Worm (Caenorhabditis elegans) whole organism, L2 larva: ENCODE measurements around the gene T16G12.6.

Experiments
- C34F6.9 ChIP-seq: fragments of 150-350 bp; optimal IDR thresholded peaks from 2 replicates; lab custom pipeline; 2014; ENCODE audit warnings: missing biosample characterization, missing genetic modification characterization
- F13H6.1 ChIP-seq: sonication (generic microtip); optimal IDR thresholded peaks from 2 replicates; lab custom pipeline; 2016; ENCODE audit warnings: missing genetic modification characterization, missing compliant biosample characterization
- R02D3.7 ChIP-seq: fragments of 150-350 bp; optimal IDR thresholded peaks from 2 replicates; lab custom pipeline; 2014; ENCODE audit warnings: missing biosample characterization, missing genetic modification characterization
- Y55F3AM.14 ChIP-seq: fragments of 200-800 bp; sonication (Bioruptor generic); optimal IDR thresholded peaks from 2 replicates; lab custom pipeline; 2018; ENCODE audit warnings: mild to moderate bottlenecking, missing genetic modification characterization, missing compliant biosample characterization
- ZK546.5 ChIP-seq: sonication (generic microtip); optimal IDR thresholded peaks from 2 replicates; lab custom pipeline; 2017; ENCODE audit warnings: missing biosample characterization, missing genetic modification characterization
- alr-1 ChIP-seq: fragments of 150-350 bp; optimal IDR thresholded peaks from 2 replicates; lab custom pipeline; 2014; ENCODE audit warnings: missing biosample characterization, missing genetic modification characterization
- aly-2 ChIP-seq: fragments of 150-350 bp; optimal IDR thresholded peaks from 2 replicates; lab custom pipeline; 2014; ENCODE audit warnings: missing biosample characterization, missing genetic modification characterization
- ama-1 ChIP-seq: fragments of 150-350 bp; optimal IDR thresholded peaks from 2 replicates; lab custom pipeline; 2018; ENCODE audit warnings: inconsistent platforms
- blmp-1 ChIP-seq: sonication (generic microtip); optimal IDR thresholded peaks from 2 replicates; lab custom pipeline; 2017; ENCODE audit warnings: missing genetic modification characterization, mild to moderate bottlenecking, missing compliant biosample characterization, antibody characterized with exemption, moderate library complexity; ENCODE audit not compliant: insufficient read depth
- ceh-16 ChIP-seq: fragments of 150-350 bp; optimal IDR thresholded peaks from 2 replicates; lab custom pipeline; 2014; ENCODE audit warnings: missing biosample characterization, missing genetic modification characterization
- ceh-82 ChIP-seq: fragments of 150-350 bp; optimal IDR thresholded peaks from 2 replicates; lab custom pipeline; 2014; ENCODE audit warnings: missing biosample characterization, missing genetic modification characterization
- crh-2 ChIP-seq: sonication (generic microtip); optimal IDR thresholded peaks from 2 replicates; lab custom pipeline; 2017; ENCODE audit warnings: missing biosample characterization, missing genetic modification characterization
- dmd-4 ChIP-seq: sonication (generic microtip); optimal IDR thresholded peaks from 2 replicates; lab custom pipeline; 2017; ENCODE audit warnings: missing biosample characterization, missing genetic modification characterization
- egl-27 ChIP-seq: sonication (generic microtip); optimal IDR thresholded peaks from 3 replicates; lab custom pipeline; 2017; ENCODE audit warnings: missing biosample characterization, missing genetic modification reagents, missing genetic modification characterization
- elt-1 ChIP-seq: fragments of 150-350 bp; optimal IDR thresholded peaks from 2 replicates; lab custom pipeline; 2014; ENCODE audit warnings: missing biosample characterization, missing genetic modification characterization
- fos-1 ChIP-seq: fragments of 150-350 bp; optimal IDR thresholded peaks from 2 replicates; lab custom pipeline; 2014; ENCODE audit warnings: missing biosample characterization, missing genetic modification characterization
- gmeb-1 ChIP-seq: fragments of 150-350 bp; optimal IDR thresholded peaks from 2 replicates; lab custom pipeline; 2014; ENCODE audit warnings: missing biosample characterization, missing genetic modification characterization
- lin-11 ChIP-seq: fragments of 150-350 bp; sonication (generic microtip); optimal IDR thresholded peaks from 2 replicates; lab custom pipeline; 2014; ENCODE audit warnings: missing biosample characterization, missing genetic modification characterization, inconsistent platforms, mixed read lengths
- lin-13 ChIP-seq: fragments of 150-350 bp; optimal IDR thresholded peaks from 2 replicates; lab custom pipeline; 2014; ENCODE audit warnings: missing biosample characterization, missing genetic modification reagents, missing genetic modification characterization
- lin-39 ChIP-seq: fragments of 150-350 bp; optimal IDR thresholded peaks from 2 replicates; lab custom pipeline; 2014; ENCODE audit warnings: missing biosample characterization, missing genetic modification reagents, missing genetic modification characterization
- lsy-2 ChIP-seq, 2 experiments: fragments of 150-350 bp in 1 of 2; sonication (generic microtip) in 1 of 2; optimal IDR thresholded peaks; 2 replicates each; lab custom pipeline; 2014 to 2017; ENCODE audit warnings: missing biosample characterization in 2 of 2, missing genetic modification characterization in 2 of 2
- mab-5 ChIP-seq: fragments of 150-350 bp; optimal IDR thresholded peaks from 2 replicates; lab custom pipeline; 2014; ENCODE audit warnings: missing biosample characterization, missing genetic modification characterization
- mdl-1 ChIP-seq, 2 experiments: fragments of 150-350 bp in 1 of 2; sonication (generic microtip) in 1 of 2; optimal IDR thresholded peaks; 2 replicates each; lab custom pipeline; 2017; ENCODE audit warnings: missing biosample characterization in 2 of 2, missing genetic modification characterization in 2 of 2
- nhr-10 ChIP-seq: sonication (generic microtip); optimal IDR thresholded peaks from 2 replicates; lab custom pipeline; 2017; ENCODE audit warnings: missing biosample characterization, missing genetic modification characterization
- nhr-11 ChIP-seq: fragments of 150-350 bp; optimal IDR thresholded peaks from 2 replicates; lab custom pipeline; 2014; ENCODE audit warnings: missing biosample characterization, missing genetic modification characterization
- nhr-12 ChIP-seq: fragments of 150-350 bp; optimal IDR thresholded peaks from 2 replicates; lab custom pipeline; 2014; ENCODE audit warnings: missing biosample characterization, missing genetic modification characterization
- nhr-129 ChIP-seq: fragments of 150-350 bp; optimal IDR thresholded peaks from 2 replicates; lab custom pipeline; 2014; ENCODE audit warnings: missing biosample characterization, missing genetic modification characterization
- nhr-21 ChIP-seq: fragments of 150-350 bp; optimal IDR thresholded peaks from 2 replicates; lab custom pipeline; 2014; ENCODE audit warnings: missing biosample characterization, missing genetic modification characterization
- nhr-23 ChIP-seq: fragments of 150-350 bp; optimal IDR thresholded peaks from 2 replicates; lab custom pipeline; 2014; ENCODE audit warnings: missing biosample characterization, missing genetic modification reagents, missing genetic modification characterization
- nhr-237 ChIP-seq: fragments of 150-350 bp; optimal IDR thresholded peaks from 2 replicates; lab custom pipeline; 2014; ENCODE audit warnings: missing biosample characterization, missing genetic modification characterization
- nhr-25 ChIP-seq: fragments of 150-350 bp; sonication (generic microtip); optimal IDR thresholded peaks from 3 replicates; lab custom pipeline; 2014; ENCODE audit warnings: missing biosample characterization, missing genetic modification characterization
- nhr-6 ChIP-seq: fragments of 150-350 bp; optimal IDR thresholded peaks from 2 replicates; lab custom pipeline; 2014; ENCODE audit warnings: missing biosample characterization, missing genetic modification characterization
- nhr-77 ChIP-seq: fragments of 150-350 bp; optimal IDR thresholded peaks from 2 replicates; lab custom pipeline; 2014; ENCODE audit warnings: missing biosample characterization, missing genetic modification characterization
- peb-1 ChIP-seq: fragments of 150-350 bp; optimal IDR thresholded peaks from 2 replicates; lab custom pipeline; 2014; ENCODE audit warnings: missing biosample characterization, missing genetic modification characterization
- sem-4 ChIP-seq: fragments of 150-350 bp; optimal IDR thresholded peaks from 2 replicates; lab custom pipeline; 2014; ENCODE audit warnings: missing biosample characterization, missing genetic modification reagents, missing genetic modification characterization
- skn-1 ChIP-seq: sonication (generic microtip); optimal IDR thresholded peaks from 2 replicates; lab custom pipeline; 2017; ENCODE audit warnings: missing biosample characterization, missing genetic modification characterization
- sma-3 ChIP-seq: sonication (generic microtip); optimal IDR thresholded peaks from 2 replicates; lab custom pipeline; 2016; ENCODE audit warnings: missing genetic modification reagents, missing genetic modification characterization, missing compliant biosample characterization
- sma-9 ChIP-seq, 2 experiments: fragments of 150-350 bp in 1 of 2; sonication (generic microtip) in 1 of 2; optimal IDR thresholded peaks; 2 replicates each; lab custom pipeline; 2014 to 2016; ENCODE audit warnings: missing genetic modification characterization in 2 of 2, mild to moderate bottlenecking in 1 of 2, missing biosample characterization in 1 of 2, missing compliant biosample characterization in 1 of 2, missing genetic modification reagents in 1 of 2, moderate library complexity in 1 of 2
- snpc-4 ChIP-seq: fragments of 150-350 bp; optimal IDR thresholded peaks from 2 replicates; lab custom pipeline; 2014; ENCODE audit warnings: missing biosample characterization, missing genetic modification characterization
- unc-39 ChIP-seq: fragments of 150-350 bp; optimal IDR thresholded peaks from 2 replicates; lab custom pipeline; 2014; ENCODE audit warnings: missing biosample characterization, missing genetic modification characterization
- unc-55 ChIP-seq: fragments of 150-350 bp; sonication (generic microtip); optimal IDR thresholded peaks from 3 replicates; lab custom pipeline; 2014; ENCODE audit warnings: missing biosample characterization, missing genetic modification reagents, missing genetic modification characterization
- unc-62 ChIP-seq: fragments of 150-350 bp; optimal IDR thresholded peaks from 2 replicates; lab custom pipeline; 2014; ENCODE audit warnings: missing biosample characterization, missing genetic modification reagents, missing genetic modification characterization
- zag-1 ChIP-seq: fragments of 150-350 bp; optimal IDR thresholded peaks from 2 replicates; lab custom pipeline; 2014; ENCODE audit warnings: missing biosample characterization, missing genetic modification characterization
- ztf-1 ChIP-seq: fragments of 200-800 bp; sonication (Bioruptor generic); conservative IDR thresholded peaks from 2 replicates; pipeline ENCODE4 v1.3.6; 2022; ENCODE audit warnings: missing genetic modification characterization, missing compliant biosample characterization
- ztf-11 ChIP-seq: sonication (generic microtip); optimal IDR thresholded peaks from 2 replicates; lab custom pipeline; 2017; ENCODE audit warnings: missing biosample characterization, missing genetic modification characterization
- ztf-4 ChIP-seq: fragments of 150-350 bp; optimal IDR thresholded peaks from 2 replicates; lab custom pipeline; 2014; ENCODE audit warnings: missing biosample characterization, missing genetic modification characterization

T16G12.6 gene

DNA sequence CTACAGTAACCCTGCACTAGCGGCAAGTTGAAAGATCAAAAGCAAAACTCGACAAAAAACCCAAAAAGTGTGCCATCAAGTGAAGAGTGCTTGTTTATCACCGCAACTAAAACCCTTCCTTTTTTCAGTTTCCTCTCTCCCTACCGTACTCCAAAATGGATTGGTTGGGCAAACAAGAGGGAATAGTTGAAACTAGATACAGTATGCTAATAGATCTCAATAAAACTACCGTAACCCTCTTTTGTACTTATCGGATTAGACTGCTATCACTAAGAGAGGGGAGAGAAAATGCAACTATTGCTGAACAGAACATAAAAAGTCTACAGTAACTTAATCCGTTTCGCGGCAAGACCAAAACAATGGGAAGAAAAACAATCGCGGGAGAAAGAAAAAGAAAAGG is 26.0 kb downstream of the T16G12.6 start:
- TF ChIP-seq crh-2 (tag; lab: Kevin White, UChicago) (no peak), lsy-2 (tag; optimal IDR thresholded peaks at IDR 0.05; lab: Kevin White, UChicago) (peak in 1 of 2 experiments; percentile 66), ama-1 (lab: Kevin White, UChicago) (no peak), nhr-21 (no peak)

DNA sequence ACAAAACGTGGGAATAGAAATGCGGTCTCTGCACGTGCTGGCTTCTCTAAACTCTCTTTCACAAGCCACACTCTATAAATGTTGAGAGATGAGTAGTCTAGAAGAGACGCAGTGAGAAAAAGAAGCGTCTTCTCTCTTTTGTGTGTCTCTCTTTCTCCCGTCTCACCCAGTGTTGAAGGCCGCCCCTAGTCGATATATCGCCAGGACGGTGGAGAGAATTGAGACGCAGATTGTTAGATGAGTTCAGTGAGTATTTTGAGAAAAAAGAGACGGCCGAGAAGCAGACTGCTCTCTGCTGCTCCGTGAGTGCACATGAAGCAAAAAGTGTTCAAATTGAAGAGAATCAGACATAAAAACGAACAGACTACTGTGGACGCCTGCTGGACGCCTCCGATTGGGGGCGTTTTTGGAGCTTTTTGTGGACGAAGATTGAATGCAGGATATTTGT is 27.2 kb downstream of the T16G12.6 start:
- TF ChIP-seq ztf-4 (tag; lab: Kevin White, UChicago) (peak; percentile 86), snpc-4 (tag; lab: Kevin White, UChicago) (peak; percentile 54), aly-2 (tag; lab: Kevin White, UChicago) (no peak), lin-13 (peak; percentile 83), C34F6.9 (peak; percentile 97), elt-1 (tag; lab: Kevin White, UChicago) (no peak), unc-62 (peak; percentile 80), gmeb-1 (tag; lab: Kevin White, UChicago) (peak; percentile 77), peb-1 (no peak), nhr-21 (peak; percentile 85), nhr-25 (peak; percentile 77), sma-3 (GFP tag; lab: Kevin White, UChicago) (peak; percentile 77), mab-5 (tag; lab: Kevin White, UChicago) (peak; percentile 85), mdl-1 (tag; optimal IDR thresholded peaks at IDR 0.05; lab: Kevin White, UChicago) (peak; percentile 96 to 97), blmp-1 (tag; lab: Kevin White, UChicago) (peak; percentile 20), egl-27 (tag; lab: Kevin White, UChicago) (peak; percentile 94), Y55F3AM.14 (GFP tag; lab: Kevin White, UChicago) (peak; percentile 22), ceh-16 (tag; lab: Kevin White, UChicago) (no peak), unc-39 (no peak), R02D3.7 (tag; lab: Kevin White, UChicago) (peak; percentile 18), nhr-237 (tag; lab: Kevin White, UChicago) (peak; percentile 60), ztf-1 (no peak), zag-1 (tag; lab: Kevin White, UChicago) (peak; percentile 86), nhr-129 (tag; lab: Kevin White, UChicago) (peak; percentile 91), ceh-82 (tag; lab: Kevin White, UChicago) (peak; percentile 45), alr-1 (no peak), F13H6.1 (tag; lab: Kevin White, UChicago) (peak; percentile 97), nhr-77 (tag; lab: Kevin White, UChicago) (peak; percentile 59), sma-9 (GFP tag; optimal IDR thresholded peaks at IDR 0.05; lab: Kevin White, UChicago) (peak; percentile 94), sma-9 (tag; optimal IDR thresholded peaks at IDR 0.05; lab: Kevin White, UChicago) (no peak), nhr-11 (tag; lab: Kevin White, UChicago) (no peak), nhr-12 (tag; lab: Kevin White, UChicago) (no peak), unc-55 (GFP tag; lab: Kevin White, UChicago) (peak; percentile 92), ZK546.5 (tag; lab: Kevin White, UChicago) (peak; percentile 42), lin-11 (tag; lab: Kevin White, UChicago) (peak; percentile 84), dmd-4 (no peak), fos-1 (tag; lab: Kevin White, UChicago) (peak; percentile 80), nhr-6 (tag; lab: Kevin White, UChicago) (peak; percentile 89), lsy-2 (tag; optimal IDR thresholded peaks at IDR 0.05; lab: Kevin White, UChicago) (peak; percentile 81 to 94), crh-2 (tag; lab: Kevin White, UChicago) (peak; percentile 90), lin-39 (no peak), sem-4 (tag; lab: Kevin White, UChicago) (peak; percentile 85)
- TF ChIP-seq, all 48 proteins: peak for 30

DNA sequence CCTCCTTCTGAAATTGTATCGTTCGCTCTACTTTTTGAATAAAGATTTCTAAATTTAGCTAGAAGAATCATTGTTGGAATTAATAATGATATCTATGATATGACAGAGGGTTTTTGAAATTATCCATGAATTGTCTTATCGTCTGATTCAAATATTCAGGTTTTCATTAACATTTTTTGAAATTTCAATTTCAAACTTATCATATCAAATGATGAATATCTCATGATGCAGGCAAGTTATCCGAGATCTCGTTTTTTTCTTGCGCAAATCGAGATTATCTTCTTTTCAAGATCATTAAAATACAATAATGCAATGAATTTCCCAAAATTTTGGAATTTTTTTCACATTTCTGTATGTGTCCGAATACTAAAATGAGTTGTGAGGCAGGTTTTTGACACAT is 28.6 kb downstream of the T16G12.6 start, which contains the start of gene spop-1:
Gene spop-1 (minus strand): TSS at position 101 of the 400 bp plus-strand sequence.
- TF ChIP-seq alr-1 (no peak), aly-2 (tag; lab: Kevin White, UChicago) (no peak), skn-1 (no peak), nhr-10 (no peak), sma-9 (GFP tag; optimal IDR thresholded peaks at IDR 0.05; lab: Kevin White, UChicago) (no peak), sma-9 (tag; optimal IDR thresholded peaks at IDR 0.05; lab: Kevin White, UChicago) (no peak), nhr-11 (tag; lab: Kevin White, UChicago) (no peak), nhr-25 (no peak), unc-39 (no peak), nhr-23 (tag; lab: Kevin White, UChicago) (no peak), elt-1 (tag; lab: Kevin White, UChicago) (no peak), peb-1 (no peak), ztf-11 (no peak), nhr-77 (tag; lab: Kevin White, UChicago) (no peak), blmp-1 (tag; lab: Kevin White, UChicago) (no peak), ceh-16 (tag; lab: Kevin White, UChicago) (no peak), crh-2 (tag; lab: Kevin White, UChicago) (no peak), ztf-1 (no peak), ama-1 (lab: Kevin White, UChicago) (no peak), ceh-82 (tag; lab: Kevin White, UChicago) (no peak), unc-62 (no peak)
